Worm (Caenorhabditis elegans) whole organism, early embryonic: ENCODE results near the gene phlp-2.
A peak's percentile ranks its signal among the peaks of the same experiment; 100 is the strongest.

Source experiments
- B0310.2 ChIP-seq: sonication (generic microtip); optimal IDR thresholded peaks from 2 replicates; lab custom pipeline; 2016; ENCODE audit warnings: mild to moderate bottlenecking, missing genetic modification characterization, missing compliant biosample characterization
- F13C5.2 ChIP-seq: sonication (generic microtip); optimal IDR thresholded peaks from 2 replicates; lab custom pipeline; 2017; ENCODE audit warnings: mild to moderate bottlenecking, missing genetic modification characterization, inconsistent platforms, missing compliant biosample characterization
- aly-1 ChIP-seq: sonication (generic microtip); optimal IDR thresholded peaks from 2 replicates; lab custom pipeline; 2016; ENCODE audit warnings: missing genetic modification characterization, missing compliant biosample characterization
- ama-1 ChIP-seq: fragments of 150-350 bp; optimal IDR thresholded peaks from 2 replicates; lab custom pipeline; 2014
- ceh-13 ChIP-seq: fragments of 200-800 bp; sonication (Bioruptor generic); optimal IDR thresholded peaks from 2 replicates; lab custom pipeline; 2018; ENCODE audit warnings: mild to moderate bottlenecking, missing genetic modification characterization, missing compliant biosample characterization
- ceh-36 ChIP-seq: sonication (generic microtip); optimal IDR thresholded peaks from 2 replicates; lab custom pipeline; 2016; ENCODE audit warnings: missing genetic modification characterization, inconsistent platforms, missing compliant biosample characterization
- ets-7 ChIP-seq: sonication (generic microtip); optimal IDR thresholded peaks from 2 replicates; lab custom pipeline; 2016; ENCODE audit warnings: missing genotype, missing genetic modification characterization, missing compliant biosample characterization
- flt-1 ChIP-seq: fragments of 200-800 bp; sonication (Bioruptor generic); IDR thresholded peaks from 2 replicates; pipeline ENCODE4 v1.3.6; 2022; ENCODE audit warnings: missing genetic modification characterization, missing compliant biosample characterization
- hmbx-1 ChIP-seq: sonication (generic microtip); optimal IDR thresholded peaks from 2 replicates; lab custom pipeline; 2016; ENCODE audit warnings: mild to moderate bottlenecking, missing genetic modification characterization, missing compliant biosample characterization
- hmg-4 ChIP-seq: fragments of 200-800 bp; sonication (Bioruptor generic); optimal IDR thresholded peaks from 2 replicates; lab custom pipeline; 2018; ENCODE audit warnings: mild to moderate bottlenecking, missing genetic modification characterization, missing compliant biosample characterization
- hnd-1 ChIP-seq: sonication (generic microtip); optimal IDR thresholded peaks from 2 replicates; lab custom pipeline; 2016; ENCODE audit warnings: missing genetic modification characterization, missing compliant biosample characterization
- pes-1 ChIP-seq: fragments of 200-800 bp; sonication (Bioruptor generic); IDR thresholded peaks from 2 replicates; pipeline ENCODE4 v1.3.6; 2022; ENCODE audit warnings: missing genetic modification reagents, missing genetic modification characterization, missing compliant biosample characterization
- scrt-1 ChIP-seq: fragments of 200-800 bp; sonication (Bioruptor generic); IDR thresholded peaks from 2 replicates; pipeline ENCODE4 v1.3.6; 2022; ENCODE audit warnings: missing genetic modification characterization, missing compliant biosample characterization
- sea-1 ChIP-seq: fragments of 200-800 bp; sonication (Bioruptor generic); conservative IDR thresholded peaks from 2 replicates; pipeline ENCODE4 v1.3.6; 2022; ENCODE audit warnings: missing genetic modification characterization, missing compliant biosample characterization
- tbx-11 ChIP-seq: fragments of 200-800 bp; sonication (Bioruptor generic); IDR thresholded peaks from 2 replicates; pipeline ENCODE4 v1.3.6; 2022; ENCODE audit warnings: missing genetic modification characterization, missing compliant biosample characterization
- tbx-37 ChIP-seq: fragments of 200-800 bp; sonication (Bioruptor generic); conservative IDR thresholded peaks from 2 replicates; pipeline ENCODE4 v1.3.6; 2022; ENCODE audit warnings: missing genetic modification reagents, missing genetic modification characterization, missing compliant biosample characterization
- tra-4 ChIP-seq: sonication (generic microtip); optimal IDR thresholded peaks from 2 replicates; lab custom pipeline; 2017; ENCODE audit warnings: missing genetic modification characterization, missing compliant biosample characterization

phlp-2 gene

DNA sequence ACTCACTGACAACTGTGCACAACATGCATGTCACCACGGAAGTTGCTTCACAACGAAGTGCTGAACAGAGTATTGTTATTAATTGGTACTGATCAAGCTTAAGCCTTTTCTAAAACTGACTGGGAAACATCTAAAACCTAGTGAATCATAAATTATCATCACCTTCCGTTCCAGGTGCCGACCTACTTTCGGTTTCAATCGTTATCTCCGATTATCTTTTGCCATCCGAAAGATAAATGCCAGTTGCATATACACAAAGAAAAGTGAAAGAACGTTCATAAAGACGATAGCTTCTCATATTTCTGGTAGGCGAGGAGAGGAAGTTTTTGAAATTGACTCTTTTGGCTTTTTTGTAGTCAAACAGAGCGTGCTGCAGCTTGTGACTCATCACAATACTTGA, 19.7 kb upstream of the phlp-2 start:
- no peak for TF ChIP-seq hmbx-1 (tag; lab: Kevin White, UChicago)
- no peak for TF ChIP-seq tbx-11 (GFP tag; lab: Robert Waterston, UW)
- TF ChIP-seq hnd-1 (tag; lab: Kevin White, UChicago), result no peak
- no peak for TF ChIP-seq flt-1 (GFP tag; lab: Robert Waterston, UW)
- TF ChIP-seq ceh-13 (GFP tag; lab: Kevin White, UChicago), result no peak
- TF ChIP-seq tbx-37 (GFP tag; lab: Robert Waterston, UW), result no peak
- TF ChIP-seq ama-1 (lab: Kevin White, UChicago), result no peak
- TF ChIP-seq B0310.2 (tag; lab: Kevin White, UChicago), result no peak
- no peak for TF ChIP-seq sea-1

DNA sequence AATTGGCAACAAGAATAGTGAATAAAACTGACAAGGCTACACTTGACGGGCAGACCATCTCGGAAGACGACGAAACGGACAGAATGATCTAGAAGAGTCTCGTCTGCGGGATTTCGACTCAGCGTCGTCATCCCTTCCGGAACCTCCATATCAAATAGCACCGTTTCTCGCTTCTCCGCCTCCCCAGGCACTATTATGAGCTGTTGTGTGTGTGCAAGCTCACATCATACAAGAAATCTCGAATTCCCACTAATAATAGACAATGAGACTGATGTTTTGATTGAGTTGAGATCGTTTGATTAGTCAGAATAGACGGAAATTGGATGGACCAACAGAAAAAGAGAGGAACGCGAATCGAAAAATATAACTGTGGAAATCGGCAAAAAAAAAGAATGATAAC, 19.0 kb upstream of the phlp-2 start, which contains the start of gene spp-28:
TSS of gene spp-28 (minus strand) at position 101 of the 400 bp plus-strand sequence.
- TF ChIP-seq ceh-13 (GFP tag; lab: Kevin White, UChicago), result no peak
- no peak for TF ChIP-seq tbx-11 (GFP tag; lab: Robert Waterston, UW)
- no peak for TF ChIP-seq scrt-1 (GFP tag; lab: Robert Waterston, UW)
- no peak for TF ChIP-seq ama-1 (lab: Kevin White, UChicago)
- TF ChIP-seq flt-1 (GFP tag; lab: Robert Waterston, UW), result no peak
- TF ChIP-seq hnd-1 (tag; lab: Kevin White, UChicago), result no peak
- no peak for TF ChIP-seq sea-1
- no peak for TF ChIP-seq F13C5.2
- no peak for TF ChIP-seq pes-1 (GFP tag; lab: Robert Waterston, UW)
- TF ChIP-seq B0310.2 (tag; lab: Kevin White, UChicago), result no peak
- TF ChIP-seq tbx-37 (GFP tag; lab: Robert Waterston, UW), result no peak
- no peak for TF ChIP-seq hmg-4
- no peak for TF ChIP-seq aly-1
- no peak for TF ChIP-seq ceh-36 (tag; lab: Kevin White, UChicago)
- TF ChIP-seq ets-7 (tag; lab: Kevin White, UChicago), result no peak
- no peak for TF ChIP-seq tra-4 (tag; lab: Kevin White, UChicago)
- TF ChIP-seq hmbx-1 (tag; lab: Kevin White, UChicago), result no peak

DNA sequence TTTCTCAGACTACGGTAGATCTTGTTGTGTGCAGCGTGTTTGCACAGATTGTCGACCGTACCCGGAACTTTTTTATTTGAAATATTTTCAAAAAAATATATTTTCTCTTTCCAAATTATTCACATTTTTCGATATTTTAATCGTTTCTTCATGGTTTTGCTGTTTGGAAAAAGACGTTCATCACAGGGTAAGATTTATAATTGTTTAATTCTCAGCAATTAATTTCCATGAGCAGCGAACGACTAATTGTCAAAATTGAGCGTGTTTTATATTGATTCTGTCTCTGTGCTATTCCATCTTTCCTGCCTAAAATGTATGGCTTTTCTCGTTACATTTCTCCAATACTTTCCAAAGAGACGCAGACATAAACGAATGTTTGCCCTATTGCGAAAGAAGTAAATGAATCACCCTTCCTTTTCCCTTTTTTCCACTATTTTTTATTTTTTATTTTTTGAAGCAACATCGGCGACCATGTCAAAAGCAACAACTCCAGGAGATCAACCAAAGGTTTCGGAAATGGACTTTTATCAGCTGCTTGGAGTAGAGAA, 18.1 kb upstream of the phlp-2 start, which contains the start of gene dnj-16:
TSS of gene dnj-16 (plus strand) at position 51 of the 548 bp plus-strand sequence.
- TF ChIP-seq F13C5.2 (peak; percentile 9), ama-1 (lab: Kevin White, UChicago) (no peak), ceh-36 (tag; lab: Kevin White, UChicago) (no peak), tbx-37 (GFP tag; lab: Robert Waterston, UW) (no peak), tra-4 (tag; lab: Kevin White, UChicago) (no peak), scrt-1 (GFP tag; lab: Robert Waterston, UW) (no peak)

DNA sequence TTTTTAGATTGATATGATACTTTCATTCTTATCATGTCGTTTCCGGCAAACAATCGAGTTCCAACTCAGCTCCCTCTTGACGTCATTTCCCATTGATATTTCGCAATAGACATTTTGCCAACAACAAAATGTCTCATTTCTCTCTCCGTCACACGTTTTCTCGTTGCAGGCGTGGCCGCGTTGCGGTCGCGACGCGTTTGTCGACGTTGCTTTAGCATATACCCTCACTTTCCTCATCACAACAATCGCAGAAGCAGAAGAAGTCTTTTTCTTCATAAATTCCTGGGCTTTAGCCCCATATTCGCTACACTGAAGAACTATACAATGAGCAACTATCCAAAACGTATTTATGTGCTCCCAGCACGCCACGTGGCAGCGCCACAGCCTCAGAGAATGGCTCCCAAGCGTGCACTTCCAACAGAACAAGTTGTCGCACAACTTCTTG, 15.6 kb upstream of the phlp-2 start, which contains the start of gene xbp-1:
TSS of gene xbp-1 (plus strand) at position 151 of the 445 bp plus-strand sequence.
- TF ChIP-seq hmbx-1 (tag; lab: Kevin White, UChicago) (no peak), hmg-4 (peak; percentile 42), aly-1 (peak; percentile 15), hnd-1 (tag; lab: Kevin White, UChicago) (no peak), sea-1 (0 out of 2 replicates have a peak, but pooled peaks have one; percentile 21), ama-1 (lab: Kevin White, UChicago) (peak; percentile 6), F13C5.2 (peak; percentile 63), tbx-11 (GFP tag; lab: Robert Waterston, UW) (no peak), B0310.2 (tag; lab: Kevin White, UChicago) (peak; percentile 62), ceh-36 (tag; lab: Kevin White, UChicago) (no peak), ceh-13 (GFP tag; lab: Kevin White, UChicago) (no peak), ets-7 (tag; lab: Kevin White, UChicago) (no peak)

DNA sequence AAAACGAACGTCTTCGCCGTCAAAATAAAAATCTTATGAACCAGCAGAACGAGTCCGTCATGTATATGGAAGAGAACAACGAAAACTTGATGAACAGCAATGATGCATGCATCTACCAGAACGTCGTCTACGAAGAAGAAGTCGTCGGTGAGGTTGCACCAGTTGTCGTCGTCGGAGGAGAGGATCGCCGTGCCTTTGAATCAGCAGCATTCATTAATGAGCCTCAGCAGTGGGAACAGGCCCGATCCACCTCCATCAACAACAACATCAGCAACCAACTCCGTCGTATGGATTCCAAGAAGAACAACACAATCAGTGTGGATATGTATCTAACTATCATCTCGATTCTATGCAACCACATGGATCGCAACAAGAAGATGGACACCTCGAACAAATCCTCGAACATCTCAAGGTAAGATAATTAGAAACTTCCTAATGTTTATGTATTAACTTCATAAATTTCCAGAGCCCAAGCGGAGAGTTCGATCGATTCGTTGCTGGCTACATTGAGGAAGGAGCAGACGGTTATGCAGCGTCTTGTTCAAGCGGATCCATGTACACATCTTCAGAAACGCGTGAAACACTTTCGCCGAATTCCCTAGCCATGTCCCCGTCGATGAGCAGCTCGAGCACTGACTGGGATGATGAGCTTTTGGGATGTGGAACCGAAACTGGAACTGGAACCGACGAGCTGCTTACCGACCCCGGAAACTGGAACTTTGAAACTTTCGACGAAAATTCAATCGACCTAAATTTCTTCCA, 14.8 kb upstream of the phlp-2 start:
- TF ChIP-seq pes-1 (GFP tag; lab: Robert Waterston, UW) (no peak), ceh-36 (tag; lab: Kevin White, UChicago) (no peak), ama-1 (lab: Kevin White, UChicago) (no peak), B0310.2 (tag; lab: Kevin White, UChicago) (no peak), ets-7 (tag; lab: Kevin White, UChicago) (no peak)

DNA sequence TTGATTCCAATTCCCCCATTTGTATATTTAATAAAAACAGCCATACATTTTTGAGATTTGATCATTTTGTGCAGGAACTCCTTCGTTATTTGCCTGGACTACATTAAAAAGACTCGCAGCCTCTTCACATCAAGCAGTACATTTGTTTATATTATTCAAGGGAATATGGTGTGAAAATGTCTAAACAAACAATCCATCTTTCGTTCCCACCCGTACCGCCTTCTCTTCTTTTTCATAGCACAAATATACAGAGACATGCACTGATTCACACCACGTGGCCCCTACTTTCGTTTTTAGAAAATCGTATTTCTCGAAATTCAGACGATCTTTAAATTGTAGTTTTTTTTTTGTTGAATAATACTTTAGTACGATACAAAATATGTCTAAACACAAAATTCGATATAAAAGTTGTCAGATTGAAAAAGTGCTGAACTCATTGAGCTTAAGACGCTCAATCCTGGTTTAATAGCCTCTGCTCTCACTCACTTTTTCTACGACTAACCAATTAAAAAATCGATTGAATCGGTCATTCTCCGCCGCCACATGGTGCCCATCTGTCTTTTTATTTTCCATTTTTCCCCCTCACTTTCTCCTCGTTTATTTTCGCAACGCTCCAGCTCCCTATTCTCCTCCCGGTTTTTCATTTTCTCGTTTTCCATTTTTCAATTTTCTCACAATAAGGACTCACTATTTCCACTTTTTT, 13.8 kb upstream of the phlp-2 start:
- TF ChIP-seq ama-1 (lab: Kevin White, UChicago) (no peak), tbx-11 (GFP tag; lab: Robert Waterston, UW) (no peak), ceh-13 (GFP tag; lab: Kevin White, UChicago) (no peak), aly-1 (no peak), tbx-37 (GFP tag; lab: Robert Waterston, UW) (0 out of 2 replicates have a peak, but pooled peaks have one; percentile 5), scrt-1 (GFP tag; lab: Robert Waterston, UW) (no peak), ceh-36 (tag; lab: Kevin White, UChicago) (no peak), ets-7 (tag; lab: Kevin White, UChicago) (no peak), B0310.2 (tag; lab: Kevin White, UChicago) (no peak), tra-4 (tag; lab: Kevin White, UChicago) (no peak), sea-1 (0 out of 2 replicates have a peak, but pooled peaks have one; percentile 35), hmbx-1 (tag; lab: Kevin White, UChicago) (no peak), pes-1 (GFP tag; lab: Robert Waterston, UW) (no peak)
